Worm (Caenorhabditis elegans) whole organism, L4/young adult: ENCODE results near the gene nhr-163.

ENCODE experiments used
- W03F9.2 ChIP-seq: fragments of 150-350 bp; optimal IDR thresholded peaks from 2 replicates; lab custom pipeline; 2014; ENCODE audit warnings: missing biosample characterization, missing genetic modification characterization
- dao-5 ChIP-seq: sonication (generic microtip); optimal IDR thresholded peaks from 2 replicates; lab custom pipeline; 2016; ENCODE audit warnings: missing genotype, missing genetic modification characterization, moderate library complexity, missing compliant biosample characterization
- him-1 ChIP-seq: sonication (generic microtip); optimal IDR thresholded peaks from 2 replicates; lab custom pipeline; 2016; ENCODE audit warnings: missing genotype, missing genetic modification reagents, missing genetic modification characterization, missing compliant biosample characterization

Gene nhr-163

ce11 chrV:6985943-6986342, at the start of gene nhr-163:
Gene nhr-163, minus strand, starts transcription at chrV:6986043.
- TF ChIP-seq W03F9.2 (no peak), dao-5 (tag; lab: Kevin White, UChicago) (no peak), him-1 (tag; lab: Kevin White, UChicago) (no peak)

ce11 chrV:7027055-7027454, 41.2 kb upstream of the nhr-163 start, which contains the start of gene F20A1.6:
Gene F20A1.6, minus strand, starts transcription at chrV:7027155.
- TF ChIP-seq dao-5 (tag; lab: Kevin White, UChicago) = no peak
- no peak for TF ChIP-seq W03F9.2
- no peak for TF ChIP-seq him-1 (tag; lab: Kevin White, UChicago)

ce11 chrV:7022981-7023380, 37.1 kb upstream of the nhr-163 start:
- TF ChIP-seq him-1 (tag; lab: Kevin White, UChicago) (no peak), dao-5 (tag; lab: Kevin White, UChicago) (no peak), W03F9.2 (no peak)

- TF ChIP-seq him-1 (tag; lab: Kevin White, UChicago) = no peak
- TF ChIP-seq dao-5 (tag; lab: Kevin White, UChicago) = no peak
- no peak for TF ChIP-seq W03F9.2
Measured at ce11 chrV:7021772-7022171, 35.9 kb upstream of the nhr-163 start, which contains the start of gene F20A1.4. Gene F20A1.4, minus strand, starts transcription at chrV:7021872.

ce11 chrV:7017059-7017458, 31.2 kb upstream of the nhr-163 start, which contains the start of gene srsx-32:
Gene srsx-32, plus strand, starts transcription at chrV:7017359.
- TF ChIP-seq W03F9.2 (no peak), dao-5 (tag; lab: Kevin White, UChicago) (no peak), him-1 (tag; lab: Kevin White, UChicago) (no peak)

- TF ChIP-seq dao-5 (tag; lab: Kevin White, UChicago) (no peak), him-1 (tag; lab: Kevin White, UChicago) (no peak), W03F9.2 (no peak)
Measured at ce11 chrV:7015872-7016271, 30.0 kb upstream of the nhr-163 start, which contains the start of gene C33G8.13. Gene C33G8.13, minus strand, starts transcription at chrV:7015972.

- no peak for TF ChIP-seq him-1 (tag; lab: Kevin White, UChicago)
- no peak for TF ChIP-seq dao-5 (tag; lab: Kevin White, UChicago)
- TF ChIP-seq W03F9.2 = no peak
Measured at ce11 chrV:7012617-7013016, 26.8 kb upstream of the nhr-163 start, which contains the start of gene srw-127. Gene srw-127, plus strand, starts transcription at chrV:7012917.

- TF ChIP-seq dao-5 (tag; lab: Kevin White, UChicago) (no peak), W03F9.2 (no peak), him-1 (tag; lab: Kevin White, UChicago) (no peak)
Measured at ce11 chrV:7009461-7009860, 23.6 kb upstream of the nhr-163 start, which contains the start of gene C33G8.2. Gene C33G8.2, plus strand, starts transcription at chrV:7009761.

- TF ChIP-seq dao-5 (tag; lab: Kevin White, UChicago) = no peak
- no peak for TF ChIP-seq W03F9.2
- TF ChIP-seq him-1 (tag; lab: Kevin White, UChicago) = no peak
Measured at ce11 chrV:7007307-7007706, 21.5 kb upstream of the nhr-163 start, which contains the start of gene drd-10. Gene drd-10, plus strand, starts transcription at chrV:7007607.

ce11 chrV:7005964-7006363, 20.1 kb upstream of the nhr-163 start, which contains the start of gene spig-10:
Gene spig-10, plus strand, starts transcription at chrV:7006264.
- TF ChIP-seq W03F9.2 = no peak
- no peak for TF ChIP-seq dao-5 (tag; lab: Kevin White, UChicago)
- TF ChIP-seq him-1 (tag; lab: Kevin White, UChicago) = no peak

ce11 chrV:7003850-7004249, 18.0 kb upstream of the nhr-163 start, which contains the start of gene srab-4:
Gene srab-4, plus strand, starts transcription at chrV:7004150.
- TF ChIP-seq W03F9.2 (no peak), him-1 (tag; lab: Kevin White, UChicago) (no peak), dao-5 (tag; lab: Kevin White, UChicago) (no peak)

ce11 chrV:7000734-7001133, 14.9 kb upstream of the nhr-163 start:
- TF ChIP-seq dao-5 (tag; lab: Kevin White, UChicago) (no peak), W03F9.2 (no peak), him-1 (tag; lab: Kevin White, UChicago) (no peak)

- TF ChIP-seq W03F9.2 (no peak), him-1 (tag; lab: Kevin White, UChicago) (no peak)
Measured at ce11 chrV:6998303-6998884, 12.6 kb upstream of the nhr-163 start, which contains the start of gene nhr-42. Gene nhr-42, plus strand, starts transcription at chrV:6998819.

- TF ChIP-seq him-1 (tag; lab: Kevin White, UChicago) (no peak), dao-5 (tag; lab: Kevin White, UChicago) (no peak), W03F9.2 (no peak)
Measured at ce11 chrV:6997041-6997552, 11.3 kb upstream of the nhr-163 start, which contains the start of gene nhr-107. Gene nhr-107, minus strand, starts transcription at chrV:6997091.
